Fruit fly (Drosophila melanogaster) whole organism, embryonic: ENCODE measurements around the gene CG15208.

Experiments
- CG1647 ChIP-seq: fragments of 200-800 bp; sonication (Bioruptor generic); optimal IDR thresholded peaks from 3 replicates; lab custom pipeline; 2016; ENCODE audit warnings: missing biosample characterization, missing genetic modification characterization
- CG2116 ChIP-seq: fragments of 200-800 bp; sonication (Bioruptor generic); optimal IDR thresholded peaks from 3 replicates; lab custom pipeline; 2018; ENCODE audit warnings: missing biosample characterization, mild to moderate bottlenecking, missing genetic modification characterization
- CG2129 ChIP-seq: fragments of 200-800 bp; sonication (Bioruptor generic); IDR thresholded peaks from 2 replicates; pipeline ENCODE4 v1.3.6; 2022; ENCODE audit warnings: missing biosample characterization, missing genetic modification characterization; ENCODE audit not compliant: partially characterized antibody
- CG32532 ChIP-seq: fragments of 200-800 bp; sonication (Bioruptor generic); IDR thresholded peaks from 2 replicates; pipeline ENCODE4 v1.3.6; 2022; ENCODE audit warnings: missing biosample characterization, missing genetic modification characterization
- CG3995 ChIP-seq: fragments of 200-800 bp; sonication (Bioruptor generic); optimal IDR thresholded peaks from 3 replicates; lab custom pipeline; 2016; ENCODE audit warnings: missing biosample characterization, missing genetic modification characterization
- HLH4C ChIP-seq: fragments of 200-800 bp; sonication (Bioruptor generic); IDR thresholded peaks from 3 replicates; pipeline ENCODE4 v1.3.6; 2022; ENCODE audit warnings: missing biosample characterization, missing genetic modification characterization; ENCODE audit not compliant: partially characterized antibody
- ab ChIP-seq: fragments of 200-800 bp; sonication (Bioruptor generic); optimal IDR thresholded peaks from 2 replicates; lab custom pipeline; 2016; ENCODE audit warnings: missing biosample characterization, missing genetic modification characterization
- chinmo ChIP-seq: fragments of 200-800 bp; sonication (Bioruptor generic); IDR thresholded peaks from 4 replicates; pipeline ENCODE4 v1.3.6; 2022; ENCODE audit warnings: missing biosample characterization, missing genetic modification characterization; ENCODE audit not compliant: partially characterized antibody
- fd64A ChIP-seq: fragments of 200-800 bp; sonication (Bioruptor generic); optimal IDR thresholded peaks from 3 replicates; lab custom pipeline; 2018; ENCODE audit warnings: missing biosample characterization, mild to moderate bottlenecking, missing genetic modification characterization
- jing ChIP-seq: fragments of 200-800 bp; sonication (Bioruptor generic); optimal IDR thresholded peaks from 2 replicates; lab custom pipeline; 2018; ENCODE audit warnings: missing biosample characterization, mild to moderate bottlenecking, missing genetic modification characterization
- otp ChIP-seq: fragments of 200-800 bp; sonication (Bioruptor generic); IDR thresholded peaks from 3 replicates; pipeline ENCODE4, ENCODE4 v1.3.6; 2022; ENCODE audit warnings: missing biosample characterization, missing genetic modification characterization
- sd ChIP-seq: fragments of 200-800 bp; sonication (Bioruptor generic); optimal IDR thresholded peaks from 3 replicates; lab custom pipeline; 2018; ENCODE audit warnings: missing biosample characterization, mild to moderate bottlenecking, missing genetic modification characterization, moderate library complexity

dm6 chrX:10869045-10869444, 30.7 kb upstream of the CG15208 start, which contains the start of gene CG2157:
- TF ChIP-seq fd64A = no peak
- no peak for TF ChIP-seq sd (tag; lab: Kevin White, UChicago)
- no peak for TF ChIP-seq CG2116 (GFP tag; lab: Kevin White, UChicago)
- TF ChIP-seq HLH4C (GFP tag; lab: Robert Waterston, UW) = no peak
- no peak for TF ChIP-seq chinmo (GFP tag; lab: Robert Waterston, UW)
- no peak for TF ChIP-seq CG32532 (GFP tag; lab: Robert Waterston, UW)
- no peak for TF ChIP-seq CG3995 (GFP tag; lab: Kevin White, UChicago)
- TF ChIP-seq CG1647 (GFP tag; lab: Kevin White, UChicago) = no peak
- no peak for TF ChIP-seq ab
- no peak for TF ChIP-seq otp
- TF ChIP-seq CG2129 (GFP tag; lab: Robert Waterston, UW) = no peak
- TF ChIP-seq jing (GFP tag; lab: Kevin White, UChicago) = no peak
